Worm (Caenorhabditis elegans): ENCODE results near the gene sri-77.

DNA sequence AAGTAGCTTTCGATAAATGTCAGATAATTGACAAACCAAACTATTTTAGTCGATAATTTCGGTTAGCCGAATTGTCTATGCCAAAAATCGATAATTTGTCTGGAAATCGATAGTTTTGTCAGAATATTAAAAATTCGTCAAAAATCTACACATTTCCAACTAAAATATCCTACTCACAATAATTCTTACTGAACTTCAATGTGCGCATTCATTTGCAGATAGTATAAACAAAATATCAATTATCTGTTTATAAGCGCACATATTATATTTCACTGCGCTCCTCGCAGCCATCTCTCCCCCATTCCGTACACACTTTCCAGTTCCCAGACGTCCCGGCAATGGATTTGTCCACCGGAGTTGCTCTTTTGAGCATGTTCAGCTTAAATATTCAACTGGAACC lies 19.6 kb upstream of the sri-77 start, which contains the start of gene lgc-28:
- TF ChIP-seq snpc-4 (tag; optimal IDR thresholded peaks at IDR 0.05) (no peak), nhr-12 (tag; optimal IDR thresholded peaks at IDR 0.05) (no peak), ama-1 (optimal IDR thresholded peaks at IDR 0.05) (no peak), elt-1 (tag; optimal IDR thresholded peaks at IDR 0.05) (no peak), elt-3 (tag; optimal IDR thresholded peaks at IDR 0.05) (no peak), unc-62 (GFP tag; optimal IDR thresholded peaks at IDR 0.05) (no peak)
